Fruit fly (Drosophila melanogaster) whole organism, prepupa: ENCODE results near the gene CG4619.

ENCODE experiments used
- Blimp-1 ChIP-seq: fragments of 200-800 bp; sonication (Bioruptor generic); optimal IDR thresholded peaks from 3 replicates; lab custom pipeline; 2017; ENCODE audit warnings: missing biosample characterization, missing genetic modification characterization, mild to moderate bottlenecking, moderate library complexity, missing genetic modification reagents
- CG10631 ChIP-seq: fragments of 200-800 bp; sonication (Bioruptor generic); optimal IDR thresholded peaks from 2 replicates; lab custom pipeline; 2016; ENCODE audit warnings: missing biosample characterization, missing genetic modification characterization
- CG10669 ChIP-seq: fragments of 200-800 bp; sonication (Bioruptor generic); optimal IDR thresholded peaks from 3 replicates; lab custom pipeline; 2018; ENCODE audit warnings: missing biosample characterization, mild to moderate bottlenecking, missing genetic modification characterization, moderate library complexity
- CG11902 ChIP-seq: fragments of 200-800 bp; sonication (Bioruptor generic); optimal IDR thresholded peaks from 3 replicates; lab custom pipeline; 2016; ENCODE audit warnings: missing biosample characterization, missing genetic modification characterization
- CG1621 ChIP-seq: fragments of 200-800 bp; sonication (Bioruptor generic); optimal IDR thresholded peaks from 3 replicates; lab custom pipeline; 2018; ENCODE audit warnings: missing biosample characterization, mild to moderate bottlenecking, missing genetic modification characterization
- CG3032 ChIP-seq: fragments of 200-800 bp; optimal IDR thresholded peaks from 2 replicates; lab custom pipeline; 2019; ENCODE audit warnings: missing biosample characterization, mild to moderate bottlenecking, missing genetic modification characterization, moderate library complexity
- CG32006 ChIP-seq: fragments of 200-800 bp; sonication (Bioruptor generic); optimal IDR thresholded peaks from 3 replicates; lab custom pipeline; 2017; ENCODE audit warnings: missing biosample characterization, mild to moderate bottlenecking, missing genetic modification characterization
- CG3919 ChIP-seq: fragments of 200-800 bp; sonication (Bioruptor generic); optimal IDR thresholded peaks from 3 replicates; lab custom pipeline; 2016; ENCODE audit warnings: missing biosample characterization, missing genetic modification characterization
- CG4318 ChIP-seq: fragments of 200-800 bp; sonication (Bioruptor generic); optimal IDR thresholded peaks from 3 replicates; lab custom pipeline; 2017; ENCODE audit warnings: missing biosample characterization, mild to moderate bottlenecking, missing genetic modification characterization
- CG6163 ChIP-seq: fragments of 200-800 bp; sonication (Bioruptor generic); IDR thresholded peaks from 3 replicates; pipeline ENCODE4 v1.3.6; 2022; ENCODE audit warnings: missing biosample characterization, missing genetic modification characterization
- CG6276 ChIP-seq: fragments of 200-800 bp; sonication (Bioruptor generic); optimal IDR thresholded peaks from 2 replicates; lab custom pipeline; 2017; ENCODE audit warnings: missing biosample characterization, mild to moderate bottlenecking, missing genetic modification characterization
- CG6792 ChIP-seq: fragments of 200-800 bp; sonication (Bioruptor generic); optimal IDR thresholded peaks from 3 replicates; lab custom pipeline; 2016; ENCODE audit warnings: missing biosample characterization, missing genetic modification characterization
- CG6808 ChIP-seq: fragments of 200-800 bp; sonication (Bioruptor generic); optimal IDR thresholded peaks from 3 replicates; lab custom pipeline; 2017; ENCODE audit warnings: missing biosample characterization, missing genetic modification characterization, mild to moderate bottlenecking, moderate library complexity, missing genetic modification reagents
- CG6854 ChIP-seq: fragments of 200-800 bp; sonication (Bioruptor generic); optimal IDR thresholded peaks from 2 replicates; lab custom pipeline; 2017; ENCODE audit warnings: missing biosample characterization, mild to moderate bottlenecking, missing genetic modification characterization
- CG7368 ChIP-seq: fragments of 200-800 bp; sonication (Bioruptor generic); optimal IDR thresholded peaks from 3 replicates; lab custom pipeline; 2016; ENCODE audit warnings: missing biosample characterization, missing genetic modification characterization
- CG8119 ChIP-seq: fragments of 200-800 bp; sonication (Bioruptor generic); IDR thresholded peaks from 3 replicates; pipeline ENCODE4 v1.3.6; 2022; ENCODE audit warnings: missing biosample characterization, missing genetic modification characterization
- CG8319 ChIP-seq: fragments of 200-800 bp; sonication (Bioruptor generic); optimal IDR thresholded peaks from 3 replicates; lab custom pipeline; 2016; ENCODE audit warnings: missing biosample characterization, missing genetic modification characterization
- CG8632 ChIP-seq: fragments of 200-800 bp; sonication (Bioruptor generic); optimal IDR thresholded peaks from 3 replicates; lab custom pipeline; 2016; ENCODE audit warnings: missing biosample characterization, missing genetic modification characterization
- Eip75B ChIP-seq: fragments of 200-800 bp; sonication (Bioruptor generic); optimal IDR thresholded peaks from 3 replicates; lab custom pipeline; 2016; ENCODE audit warnings: missing biosample characterization, missing genetic modification characterization
- Eip78C ChIP-seq: fragments of 200-800 bp; sonication (Bioruptor generic); peaks from one replicate; lab custom pipeline; 2016; ENCODE audit warnings: missing biosample characterization, missing genetic modification characterization
- Eip93F ChIP-seq: fragments of 200-800 bp; sonication (Bioruptor generic); optimal IDR thresholded peaks from 2 replicates; lab custom pipeline; 2016; ENCODE audit warnings: missing biosample characterization, mild to moderate bottlenecking, missing genetic modification characterization
- Ets96B ChIP-seq: fragments of 200-800 bp; optimal IDR thresholded peaks from 2 replicates; lab custom pipeline; 2019; ENCODE audit warnings: missing biosample characterization, mild to moderate bottlenecking, missing genetic modification characterization, moderate library complexity
- Gug ChIP-seq: fragments of 200-800 bp; sonication (Bioruptor generic); IDR thresholded peaks from 2 replicates; pipeline ENCODE4 v1.3.6; 2022; ENCODE audit warnings: missing biosample characterization, missing genetic modification characterization
- Hr39 ChIP-seq: fragments of 200-800 bp; sonication (Bioruptor generic); optimal IDR thresholded peaks from 2 replicates; lab custom pipeline; 2016; ENCODE audit warnings: missing biosample characterization, missing genetic modification characterization
- Hr4 ChIP-seq: fragments of 200-800 bp; sonication (Bioruptor generic); optimal IDR thresholded peaks from 3 replicates; lab custom pipeline; 2016; ENCODE audit warnings: missing biosample characterization, missing genetic modification characterization
- Lpt ChIP-seq: fragments of 200-800 bp; sonication (Bioruptor generic); optimal IDR thresholded peaks from 3 replicates; lab custom pipeline; 2016; ENCODE audit warnings: missing biosample characterization, missing genetic modification characterization
- Met ChIP-seq: fragments of 200-800 bp; sonication (Bioruptor generic); optimal IDR thresholded peaks from 3 replicates; lab custom pipeline; 2016; ENCODE audit warnings: missing biosample characterization, missing genetic modification characterization
- Sox15 ChIP-seq: fragments of 200-800 bp; sonication (Bioruptor generic); optimal IDR thresholded peaks from 3 replicates; lab custom pipeline; 2016; ENCODE audit warnings: missing biosample characterization, missing genetic modification characterization
- achi ChIP-seq: fragments of 200-800 bp; sonication (Bioruptor generic); optimal IDR thresholded peaks from 3 replicates; lab custom pipeline; 2016; ENCODE audit warnings: missing biosample characterization, missing genetic modification characterization
- acj6 ChIP-seq: fragments of 200-800 bp; sonication (Bioruptor generic); optimal IDR thresholded peaks from 3 replicates; lab custom pipeline; 2016; ENCODE audit warnings: missing biosample characterization, missing genetic modification characterization
- dsx ChIP-seq: fragments of 200-800 bp; optimal IDR thresholded peaks from 3 replicates; lab custom pipeline; 2019; ENCODE audit warnings: missing biosample characterization, mild to moderate bottlenecking, missing genetic modification characterization, moderate library complexity; ENCODE audit not compliant: poor library complexity, severe bottlenecking
- eg ChIP-seq: fragments of 200-800 bp; sonication (Bioruptor generic); IDR thresholded peaks from 3 replicates; pipeline ENCODE4 v1.3.6; 2022; ENCODE audit warnings: missing biosample characterization, missing genetic modification characterization
- fd59A ChIP-seq: fragments of 200-800 bp; sonication (Bioruptor generic); optimal IDR thresholded peaks from 2 replicates; lab custom pipeline; 2017; ENCODE audit warnings: missing biosample characterization, mild to moderate bottlenecking, missing genetic modification characterization, missing genetic modification reagents
- fkh ChIP-seq: fragments of 200-800 bp; sonication (Bioruptor generic); optimal IDR thresholded peaks from 3 replicates; lab custom pipeline; 2017; ENCODE audit warnings: missing biosample characterization, mild to moderate bottlenecking, missing genetic modification characterization, moderate library complexity
- lz ChIP-seq: fragments of 200-800 bp; sonication (Bioruptor generic); optimal IDR thresholded peaks from 3 replicates; lab custom pipeline; 2016; ENCODE audit warnings: missing biosample characterization, missing genetic modification characterization
- net ChIP-seq: fragments of 200-800 bp; sonication (Bioruptor generic); optimal IDR thresholded peaks from 3 replicates; lab custom pipeline; 2016; ENCODE audit warnings: missing biosample characterization, missing genetic modification characterization
- pdm3 ChIP-seq: fragments of 200-800 bp; sonication (Bioruptor generic); optimal IDR thresholded peaks from 3 replicates; lab custom pipeline; 2016; ENCODE audit warnings: missing biosample characterization, missing genetic modification characterization
- salr ChIP-seq, 2 experiments: fragments of 200-800 bp; sonication (Bioruptor generic); optimal IDR thresholded peaks; 3 replicates each; lab custom pipeline; 2016 to 2018; ENCODE audit warnings: missing biosample characterization in 2 of 2, missing genetic modification characterization in 2 of 2, mild to moderate bottlenecking in 1 of 2
- spab ChIP-seq: fragments of 200-800 bp; sonication (Bioruptor generic); optimal IDR thresholded peaks from 2 replicates; lab custom pipeline; 2017; ENCODE audit warnings: missing biosample characterization, mild to moderate bottlenecking, missing genetic modification characterization, missing genetic modification reagents
- ss ChIP-seq, 2 experiments: fragments of 200-800 bp; sonication (Bioruptor generic); optimal IDR thresholded peaks; 2 replicates in 1 of 2; 3 replicates in 1 of 2; lab custom pipeline; 2017 to 2018; ENCODE audit warnings: mild to moderate bottlenecking in 2 of 2, missing biosample characterization in 2 of 2, missing genetic modification characterization in 2 of 2, moderate library complexity in 1 of 2
- svp ChIP-seq: fragments of 200-800 bp; sonication (Bioruptor generic); peaks from one replicate; lab custom pipeline; 2016; ENCODE audit warnings: missing biosample characterization, missing genetic modification characterization
- topi ChIP-seq: fragments of 200-800 bp; sonication (Bioruptor generic); optimal IDR thresholded peaks from 3 replicates; lab custom pipeline; 2016; ENCODE audit warnings: missing biosample characterization, missing genetic modification characterization
- vri ChIP-seq: fragments of 200-800 bp; sonication (Bioruptor generic); optimal IDR thresholded peaks from 3 replicates; lab custom pipeline; 2016; ENCODE audit warnings: missing biosample characterization, mild to moderate bottlenecking, missing genetic modification characterization

CG4619 gene

dm6 chr2L:9906641-9907040, 32.0 kb upstream of the CG4619 start (continued):
- TF ChIP-seq spab (no peak), Hr4 (peak; percentile 39), net (GFP tag; lab: Kevin White, UChicago) (peak; percentile 20), CG32006 (GFP tag; lab: Kevin White, UChicago) (no peak), fd59A (GFP tag; lab: Kevin White, UChicago) (no peak), pdm3 (GFP tag; lab: Kevin White, UChicago) (no peak), Lpt (GFP tag; lab: Kevin White, UChicago) (no peak), CG6792 (GFP tag; lab: Kevin White, UChicago) (no peak), CG10631 (GFP tag; lab: Kevin White, UChicago) (peak; percentile 18), salr (GFP tag; optimal IDR thresholded peaks at IDR 0.05; lab: Kevin White, UChicago) (no peak), Gug (GFP tag; lab: Robert Waterston, UW) (peak; percentile 69), CG4318 (GFP tag; lab: Kevin White, UChicago) (no peak), CG3032 (peak; percentile 47), svp (no peak), Met (GFP tag; lab: Kevin White, UChicago) (no peak), Eip93F (GFP tag; lab: Kevin White, UChicago) (no peak), vri (GFP tag; lab: Kevin White, UChicago) (no peak), Hr39 (GFP tag; lab: Kevin White, UChicago) (no peak), Eip75B (GFP tag; lab: Kevin White, UChicago) (no peak), CG3919 (GFP tag; lab: Kevin White, UChicago) (peak; percentile 22), CG1621 (tag; lab: Kevin White, UChicago) (no peak), achi (GFP tag; lab: Kevin White, UChicago) (peak; percentile 30)
- TF ChIP-seq, all 60 proteins: peak for 17

dm6 chr2L:9907320-9908256, 31.1 kb upstream of the CG4619 start:
- no peak for TF ChIP-seq lz
- peak; percentile 2 for TF ChIP-seq CG10669
- TF ChIP-seq CG1621 (tag; lab: Kevin White, UChicago): peak; percentile 38
- peak; percentile 5 for TF ChIP-seq CG3919 (GFP tag; lab: Kevin White, UChicago)
- no peak for TF ChIP-seq CG11902 (GFP tag; lab: Kevin White, UChicago)
- TF ChIP-seq dsx: peak; percentile 30
- peak; percentile 76 for TF ChIP-seq Eip78C (GFP tag; lab: Kevin White, UChicago)
- no peak for TF ChIP-seq topi (GFP tag; lab: Kevin White, UChicago)
- TF ChIP-seq CG10631 (GFP tag; lab: Kevin White, UChicago): no peak
- peak; percentile 37 for TF ChIP-seq fkh (GFP tag; lab: Kevin White, UChicago)
- peak in 1 of 2 experiments; percentile 22 for TF ChIP-seq salr (GFP tag; optimal IDR thresholded peaks at IDR 0.05; lab: Kevin White, UChicago)
- TF ChIP-seq CG4318 (GFP tag; lab: Kevin White, UChicago): no peak
- peak; percentile 47; the same call in 2 of the 3 replicates for TF ChIP-seq CG6163 (GFP tag; lab: Robert Waterston, UW)
- TF ChIP-seq ss (GFP tag; optimal IDR thresholded peaks at IDR 0.05; lab: Kevin White, UChicago): peak; percentile 36 to 37
- 0 out of 3 replicates have a peak, but pooled peaks have one; percentile 24 for TF ChIP-seq eg (GFP tag; lab: Robert Waterston, UW)
- no peak for TF ChIP-seq CG8319 (GFP tag; lab: Kevin White, UChicago)
- peak; percentile 29 for TF ChIP-seq CG6808 (GFP tag; lab: Kevin White, UChicago)
- TF ChIP-seq, all 60 proteins: peak for 11

- TF ChIP-seq CG6276: peak; percentile 19
- TF ChIP-seq CG6792 (GFP tag; lab: Kevin White, UChicago): no peak
- no peak for TF ChIP-seq CG7368 (GFP tag; lab: Kevin White, UChicago)
- TF ChIP-seq net (GFP tag; lab: Kevin White, UChicago): peak; percentile 37
- no peak for TF ChIP-seq fd59A (GFP tag; lab: Kevin White, UChicago)
- peak; percentile 12 for TF ChIP-seq fkh (GFP tag; lab: Kevin White, UChicago)
- peak; percentile 25; the same call in 1 of the 3 replicates for TF ChIP-seq CG8119 (GFP tag; lab: Robert Waterston, UW)
- TF ChIP-seq CG32006 (GFP tag; lab: Kevin White, UChicago): no peak
- no peak for TF ChIP-seq Ets96B (tag; lab: Kevin White, UChicago)
- no peak for TF ChIP-seq Sox15 (GFP tag; lab: Kevin White, UChicago)
- TF ChIP-seq Hr4: peak; percentile 46
- TF ChIP-seq CG8632: no peak
- TF ChIP-seq Lpt (GFP tag; lab: Kevin White, UChicago): no peak
- TF ChIP-seq acj6 (GFP tag; lab: Kevin White, UChicago): peak; percentile 9
- TF ChIP-seq CG8319 (GFP tag; lab: Kevin White, UChicago): no peak
- TF ChIP-seq eg (GFP tag; lab: Robert Waterston, UW): peak; percentile 71; the same call in 2 of the 3 replicates
- TF ChIP-seq Eip93F (GFP tag; lab: Kevin White, UChicago): no peak
- TF ChIP-seq CG6854: no peak
- peak; percentile 7 for TF ChIP-seq CG6808 (GFP tag; lab: Kevin White, UChicago)
- TF ChIP-seq Blimp-1 (GFP tag; lab: Kevin White, UChicago): no peak
Measured at dm6 chr2L:9908468-9908967, 30.1 kb upstream of the CG4619 start, which contains the start of gene CG13124. Gene CG13124 (minus strand): TSS chr2L:9908633.
